Worm (Caenorhabditis elegans) whole organism, L3 larva: ENCODE measurements around the gene wdr-31.

Experiments
- R02D3.7 ChIP-seq: fragments of 150-350 bp; optimal IDR thresholded peaks from 2 replicates; lab custom pipeline; 2014; ENCODE audit warnings: missing biosample characterization, missing genetic modification characterization
- ZK546.5 ChIP-seq: sonication (generic microtip); optimal IDR thresholded peaks from 2 replicates; lab custom pipeline; 2017; ENCODE audit warnings: missing biosample characterization, missing genetic modification characterization
- aly-2 ChIP-seq: fragments of 150-350 bp; optimal IDR thresholded peaks from 2 replicates; lab custom pipeline; 2014; ENCODE audit warnings: missing biosample characterization, missing genetic modification characterization
- ceh-16 ChIP-seq: sonication (generic microtip); optimal IDR thresholded peaks from 2 replicates; lab custom pipeline; 2017; ENCODE audit warnings: missing biosample characterization, missing genetic modification characterization
- ceh-28 ChIP-seq: fragments of 150-350 bp; optimal IDR thresholded peaks from 2 replicates; lab custom pipeline; 2014; ENCODE audit warnings: missing biosample characterization, missing genetic modification reagents, missing genetic modification characterization
- ceh-82 ChIP-seq: fragments of 150-350 bp; optimal IDR thresholded peaks from 2 replicates; lab custom pipeline; 2014; ENCODE audit warnings: missing biosample characterization, missing genetic modification characterization
- ceh-9 ChIP-seq: sonication (generic microtip); optimal IDR thresholded peaks from 2 replicates; lab custom pipeline; 2018; ENCODE audit warnings: missing biosample characterization, missing genetic modification characterization
- daf-12 ChIP-seq: fragments of 150-350 bp; optimal IDR thresholded peaks from 2 replicates; lab custom pipeline; 2014; ENCODE audit warnings: missing biosample characterization, missing genetic modification reagents, missing genetic modification characterization
- elt-1 ChIP-seq: fragments of 150-350 bp; optimal IDR thresholded peaks from 2 replicates; lab custom pipeline; 2014; ENCODE audit warnings: missing biosample characterization, missing genetic modification characterization
- elt-2 ChIP-seq: sonication (generic microtip); optimal IDR thresholded peaks from 2 replicates; lab custom pipeline; 2016; ENCODE audit warnings: missing genetic modification reagents, mild to moderate bottlenecking, missing genetic modification characterization, missing compliant biosample characterization
- elt-3 ChIP-seq, 3 experiments: fragments of 150-350 bp in 1 of 3; sonication (generic microtip) in 2 of 3; optimal IDR thresholded peaks; 2 replicates in 2 of 3; 4 replicates in 1 of 3; lab custom pipeline; 2014 to 2017; ENCODE audit warnings: missing biosample characterization in 3 of 3, missing genetic modification characterization in 3 of 3
- eor-1 ChIP-seq, 2 experiments: fragments of 150-350 bp; optimal IDR thresholded peaks; 2 replicates each; lab custom pipeline; 2014 to 2018; ENCODE audit warnings: missing biosample characterization in 2 of 2, missing genetic modification characterization in 2 of 2
- fkh-10 ChIP-seq: sonication (generic microtip); optimal IDR thresholded peaks from 2 replicates; lab custom pipeline; 2017; ENCODE audit warnings: missing biosample characterization, missing genetic modification reagents, missing genetic modification characterization
- fos-1 ChIP-seq: fragments of 150-350 bp; optimal IDR thresholded peaks from 2 replicates; lab custom pipeline; 2014; ENCODE audit warnings: missing biosample characterization, missing genetic modification characterization
- hmg-11 ChIP-seq: sonication (generic microtip); optimal IDR thresholded peaks from 2 replicates; lab custom pipeline; 2016; ENCODE audit warnings: missing genetic modification characterization, missing compliant biosample characterization
- jun-1 ChIP-seq: fragments of 150-350 bp; optimal IDR thresholded peaks from 2 replicates; lab custom pipeline; 2014; ENCODE audit warnings: missing biosample characterization, missing genetic modification reagents, missing genetic modification characterization
- lsy-12 ChIP-seq: sonication (generic microtip); optimal IDR thresholded peaks from 2 replicates; lab custom pipeline; 2016; ENCODE audit warnings: mild to moderate bottlenecking, missing genetic modification characterization, missing compliant biosample characterization
- mdl-1 ChIP-seq: fragments of 150-350 bp; optimal IDR thresholded peaks from 2 replicates; lab custom pipeline; 2014; ENCODE audit warnings: missing biosample characterization, missing genetic modification characterization
- mml-1 ChIP-seq: fragments of 150-350 bp; sonication (generic microtip); optimal IDR thresholded peaks from 3 replicates; lab custom pipeline; 2014; ENCODE audit warnings: missing biosample characterization, missing genetic modification characterization
- nfya-1 ChIP-seq: sonication (generic microtip); optimal IDR thresholded peaks from 2 replicates; lab custom pipeline; 2017; ENCODE audit warnings: missing genetic modification characterization, mild to moderate bottlenecking, missing compliant biosample characterization, antibody characterized with exemption, moderate library complexity; ENCODE audit not compliant: insufficient read depth
- nhr-11 ChIP-seq: fragments of 150-350 bp; optimal IDR thresholded peaks from 2 replicates; lab custom pipeline; 2014; ENCODE audit warnings: missing biosample characterization, missing genetic modification characterization
- nhr-12 ChIP-seq: fragments of 150-350 bp; optimal IDR thresholded peaks from 2 replicates; lab custom pipeline; 2014; ENCODE audit warnings: missing biosample characterization, missing genetic modification characterization
- nhr-25 ChIP-seq: sonication (generic microtip); optimal IDR thresholded peaks from 2 replicates; lab custom pipeline; 2017; ENCODE audit warnings: missing biosample characterization, missing genetic modification characterization
- nhr-28 ChIP-seq: fragments of 150-350 bp; optimal IDR thresholded peaks from 2 replicates; lab custom pipeline; 2014; ENCODE audit warnings: missing biosample characterization, missing genetic modification characterization
- nhr-43 ChIP-seq: sonication (generic microtip); optimal IDR thresholded peaks from 2 replicates; lab custom pipeline; 2016; ENCODE audit warnings: mild to moderate bottlenecking, missing genetic modification characterization, missing compliant biosample characterization; ENCODE audit not compliant: poor library complexity, severe bottlenecking
- nhr-67 ChIP-seq: fragments of 150-350 bp; optimal IDR thresholded peaks from 2 replicates; lab custom pipeline; 2014; ENCODE audit warnings: missing biosample characterization, missing genetic modification characterization
- nhr-76 ChIP-seq: fragments of 150-350 bp; sonication (generic microtip); optimal IDR thresholded peaks from 5 replicates; lab custom pipeline; 2014; ENCODE audit warnings: missing biosample characterization, missing genetic modification characterization
- nhr-77 ChIP-seq: fragments of 150-350 bp; optimal IDR thresholded peaks from 2 replicates; lab custom pipeline; 2014; ENCODE audit warnings: missing biosample characterization, missing genetic modification characterization
- pha-4 ChIP-seq: fragments of 150-350 bp; optimal IDR thresholded peaks from 2 replicates; lab custom pipeline; 2014; ENCODE audit warnings: missing biosample characterization, missing genetic modification reagents, missing genetic modification characterization
- sea-2 ChIP-seq: fragments of 150-350 bp; sonication (generic microtip); optimal IDR thresholded peaks from 4 replicates; lab custom pipeline; 2014; ENCODE audit warnings: missing biosample characterization, missing genetic modification reagents, missing genetic modification characterization
- snpc-4 ChIP-seq: fragments of 150-350 bp; optimal IDR thresholded peaks from 2 replicates; lab custom pipeline; 2014; ENCODE audit warnings: missing biosample characterization, missing genetic modification characterization
- unc-39 ChIP-seq: sonication (generic microtip); optimal IDR thresholded peaks from 4 replicates; lab custom pipeline; 2017; ENCODE audit warnings: missing biosample characterization, missing genetic modification characterization
- zag-1 ChIP-seq: fragments of 150-350 bp; optimal IDR thresholded peaks from 2 replicates; lab custom pipeline; 2014; ENCODE audit warnings: missing biosample characterization, missing genetic modification characterization
- ztf-4 ChIP-seq: fragments of 150-350 bp; optimal IDR thresholded peaks from 2 replicates; lab custom pipeline; 2014; ENCODE audit warnings: missing biosample characterization, missing genetic modification characterization

The wdr-31 gene

ce11 chrII:2777846-2778245 lies 42.8 kb upstream of the wdr-31 start, which contains the start of gene F08D12.4:
Gene F08D12.4, plus strand, starts transcription at chrII:2778146.
- TF ChIP-seq eor-1 (tag; optimal IDR thresholded peaks at IDR 0.05; lab: Kevin White, UChicago) (no peak), nhr-11 (no peak), snpc-4 (tag; lab: Kevin White, UChicago) (no peak), nhr-43 (tag; lab: Kevin White, UChicago) (no peak), ceh-28 (tag; lab: Kevin White, UChicago) (no peak), ceh-16 (tag; lab: Kevin White, UChicago) (no peak), nhr-12 (no peak), elt-1 (tag; lab: Kevin White, UChicago) (no peak), nhr-25 (tag; lab: Kevin White, UChicago) (no peak)

ce11 chrII:2774904-2775303 lies 39.8 kb upstream of the wdr-31 start, which contains the start of gene fbxb-111:
Gene fbxb-111, minus strand, starts transcription at chrII:2775004.
- TF ChIP-seq zag-1 (tag; lab: Kevin White, UChicago) (no peak), snpc-4 (tag; lab: Kevin White, UChicago) (no peak), eor-1 (tag; optimal IDR thresholded peaks at IDR 0.05; lab: Kevin White, UChicago) (no peak), nhr-77 (tag; lab: Kevin White, UChicago) (no peak), mml-1 (tag; lab: Kevin White, UChicago) (no peak), nhr-67 (tag; lab: Kevin White, UChicago) (no peak), sea-2 (no peak), ceh-9 (tag; lab: Kevin White, UChicago) (no peak), R02D3.7 (tag; lab: Kevin White, UChicago) (no peak), nhr-28 (no peak), fkh-10 (no peak), ceh-16 (tag; lab: Kevin White, UChicago) (no peak), ceh-28 (tag; lab: Kevin White, UChicago) (no peak), ztf-4 (no peak), nhr-12 (no peak), daf-12 (tag; lab: Kevin White, UChicago) (no peak), hmg-11 (no peak)

- TF ChIP-seq ceh-28 (tag; lab: Kevin White, UChicago) (no peak), sea-2 (no peak), pha-4 (no peak), unc-39 (tag; lab: Kevin White, UChicago) (no peak), aly-2 (tag; lab: Kevin White, UChicago) (no peak)
Measured at ce11 chrII:2773534-2773933, 38.4 kb upstream of the wdr-31 start, which contains the start of gene sdz-9. Gene sdz-9, minus strand, starts transcription at chrII:2773634.

ce11 chrII:2772166-2772565 lies 37.1 kb upstream of the wdr-31 start, which contains the start of gene sdz-10:
Gene sdz-10, minus strand, starts transcription at chrII:2772266.
- TF ChIP-seq nhr-43 (tag; lab: Kevin White, UChicago) (no peak), unc-39 (tag; lab: Kevin White, UChicago) (no peak)

- TF ChIP-seq sea-2 (no peak), ZK546.5 (no peak), nhr-25 (tag; lab: Kevin White, UChicago) (no peak), nhr-43 (tag; lab: Kevin White, UChicago) (no peak), lsy-12 (tag; lab: Kevin White, UChicago) (no peak), nfya-1 (tag; lab: Kevin White, UChicago) (no peak), mml-1 (tag; lab: Kevin White, UChicago) (no peak), elt-3 (tag; optimal IDR thresholded peaks at IDR 0.05; lab: Kevin White, UChicago) (no peak), pha-4 (no peak), ceh-9 (tag; lab: Kevin White, UChicago) (no peak), eor-1 (tag; optimal IDR thresholded peaks at IDR 0.05; lab: Kevin White, UChicago) (no peak), ceh-16 (tag; lab: Kevin White, UChicago) (no peak), mdl-1 (tag; lab: Kevin White, UChicago) (no peak), jun-1 (tag; lab: Kevin White, UChicago) (no peak), R02D3.7 (tag; lab: Kevin White, UChicago) (no peak), elt-2 (tag; lab: Kevin White, UChicago) (no peak), fos-1 (tag; lab: Kevin White, UChicago) (no peak), ceh-82 (no peak), nhr-76 (tag; lab: Kevin White, UChicago) (no peak)
Measured at ce11 chrII:2770788-2771187, 35.7 kb upstream of the wdr-31 start, which contains the start of gene fbxb-105. Gene fbxb-105, minus strand, starts transcription at chrII:2770888.
